Worm (Caenorhabditis elegans): ENCODE results near the gene C25A8.2.
A peak's percentile ranks its signal among the peaks of the same experiment; 100 is the strongest.

Gene C25A8.2

ce11 chrIV:6970271-6970670 lies 39.4 kb upstream of the C25A8.2 start, which contains the start of gene ZK381.8:
Gene ZK381.8 (minus strand): TSS chrIV:6970371.
- no peak for TF ChIP-seq ceh-28 (tag; optimal IDR thresholded peaks at IDR 0.05)
- TF ChIP-seq aha-1 (tag): no peak
- TF ChIP-seq mxl-3 (GFP tag; optimal IDR thresholded peaks at IDR 0.05): no peak
- no peak for TF ChIP-seq skn-1 (tag; optimal IDR thresholded peaks at IDR 0.05)
- TF ChIP-seq dpl-1 (GFP tag; optimal IDR thresholded peaks at IDR 0.05): no peak
- no peak for TF ChIP-seq F26F4.8 (GFP tag; conservative IDR thresholded peaks at IDR 0.05)
- no peak for TF ChIP-seq ZK337.2 (GFP tag; IDR thresholded peaks at IDR 0.05)
- TF ChIP-seq nhr-237 (tag; optimal IDR thresholded peaks at IDR 0.05): no peak
- no peak for TF ChIP-seq nhr-42 (GFP tag; IDR thresholded peaks at IDR 0.05)
- TF ChIP-seq ceh-62 (tag; optimal IDR thresholded peaks at IDR 0.05): no peak
- no peak for TF ChIP-seq madf-5 (GFP tag; IDR thresholded peaks at IDR 0.05)
- no peak for TF ChIP-seq attf-4 (tag; optimal IDR thresholded peaks at IDR 0.05)
- TF ChIP-seq madf-9 (GFP tag; conservative IDR thresholded peaks at IDR 0.05): no peak
- no peak for TF ChIP-seq ces-1 (GFP tag; optimal IDR thresholded peaks at IDR 0.05)
- TF ChIP-seq jun-1 (tag; optimal IDR thresholded peaks at IDR 0.05): no peak
- TF ChIP-seq duxl-1 (tag; optimal IDR thresholded peaks at IDR 0.05; ENCODE audit: poor library complexity): no peak
- TF ChIP-seq lin-38 (GFP tag; IDR thresholded peaks at IDR 0.05): no peak

- no peak for TF ChIP-seq nhr-76 (tag; optimal IDR thresholded peaks at IDR 0.05)
- no peak for TF ChIP-seq tra-1 (GFP tag; IDR thresholded peaks at IDR 0.05)
- TF ChIP-seq aha-1 (tag): peak; percentile 33
- TF ChIP-seq set-16 (GFP tag; IDR thresholded peaks at IDR 0.05): no peak
Measured at ce11 chrIV:6971213-6971612, 38.4 kb upstream of the C25A8.2 start, which contains the start of gene ZK381.62. Gene ZK381.62 (minus strand): TSS chrIV:6971313.

ce11 chrIV:6972427-6972826 lies 37.2 kb upstream of the C25A8.2 start, which contains the start of gene nhr-249:
Gene nhr-249 (minus strand): TSS chrIV:6972527.
- TF ChIP-seq ceh-32 (tag; optimal IDR thresholded peaks at IDR 0.05; ENCODE audit: poor library complexity): no peak
- TF ChIP-seq nhr-6 (tag; optimal IDR thresholded peaks at IDR 0.05): no peak
- TF ChIP-seq mxl-2 (GFP tag; conservative IDR thresholded peaks at IDR 0.05): no peak
- no peak for TF ChIP-seq aly-2 (tag; optimal IDR thresholded peaks at IDR 0.05)

ce11 chrIV:6974162-6974938 lies 35.3 kb upstream of the C25A8.2 start:
- TF ChIP-seq unc-62 (GFP tag; optimal IDR thresholded peaks at IDR 0.05 in 1 of 2): peak in 1 of 2 experiments; percentile 7
- TF ChIP-seq unc-62 (tag; optimal IDR thresholded peaks at IDR 0.05): no peak
- no peak for TF ChIP-seq ceh-82 (tag; optimal IDR thresholded peaks at IDR 0.05)
- peak; percentile 56; the same call in 1 of the 2 replicates for TF ChIP-seq arid-1 (GFP tag; conservative IDR thresholded peaks at IDR 0.05)
- peak; percentile 93 for TF ChIP-seq snpc-1.2 (GFP tag; IDR thresholded peaks at IDR 0.05)
- TF ChIP-seq aha-1 (tag): no peak
- TF ChIP-seq lin-38 (GFP tag; IDR thresholded peaks at IDR 0.05): no peak; the same call in 1 of the 2 replicates
- no peak for TF ChIP-seq daf-19 (GFP tag; conservative IDR thresholded peaks at IDR 0.05)
- TF ChIP-seq vab-7 (GFP tag; IDR thresholded peaks at IDR 0.05): no peak
- TF ChIP-seq F49E8.2 (tag; optimal IDR thresholded peaks at IDR 0.05; ENCODE audit: borderline replicate concordance): peak; percentile 50
- 0 out of 2 replicates have a peak, but pooled peaks have one; percentile 13 for TF ChIP-seq ctbp-1 (GFP tag; IDR thresholded peaks at IDR 0.05)
- peak; percentile 91; the same call in 1 of the 2 replicates for TF ChIP-seq set-16 (GFP tag; IDR thresholded peaks at IDR 0.05)
- TF ChIP-seq ces-1 (GFP tag; optimal IDR thresholded peaks at IDR 0.05): no peak
- 0 out of 2 replicates have a peak, but pooled peaks have one; percentile 16 for TF ChIP-seq F26F4.8 (GFP tag; conservative IDR thresholded peaks at IDR 0.05)
- TF ChIP-seq F44E2.7 (GFP tag; IDR thresholded peaks at IDR 0.05): no peak
- TF ChIP-seq D1046.2 (GFP tag; IDR thresholded peaks at IDR 0.05): peak; percentile 38; the same call in 1 of the 2 replicates
- TF ChIP-seq ztf-7 (tag; optimal IDR thresholded peaks at IDR 0.05): no peak
- TF ChIP-seq aly-2 (tag; optimal IDR thresholded peaks at IDR 0.05): no peak
- TF ChIP-seq ZK337.2 (GFP tag; IDR thresholded peaks at IDR 0.05): no peak
- no peak for TF ChIP-seq ceh-32 (tag; optimal IDR thresholded peaks at IDR 0.05; ENCODE audit: poor library complexity)
- peak; percentile 55; the same call in 1 of the 2 replicates for TF ChIP-seq Y48G9A.11 (GFP tag; IDR thresholded peaks at IDR 0.05)
- no peak for TF ChIP-seq hmg-1.1 (GFP tag; IDR thresholded peaks at IDR 0.05)
- no peak for TF ChIP-seq attf-4 (tag; optimal IDR thresholded peaks at IDR 0.05)
- TF ChIP-seq dmd-8 (GFP tag; IDR thresholded peaks at IDR 0.05): no peak
- no peak for TF ChIP-seq nhr-41 (GFP tag; IDR thresholded peaks at IDR 0.05)
- TF ChIP-seq nhr-76 (tag; optimal IDR thresholded peaks at IDR 0.05): no peak

Measured in whole organism, L4 larva.